Fruit fly (Drosophila melanogaster) whole organism: ENCODE results near the gene CG31528.

Experiments used
- CG8478 ChIP-seq: fragments of >200 bp; optimal IDR thresholded peaks from 2 replicates; lab custom pipeline; 2018; ENCODE audit warnings: inconsistent platforms
- Dll ChIP-seq: fragments of >200 bp; optimal IDR thresholded peaks from 2 replicates; lab custom pipeline; 2017
- EcR ChIP-seq, 2 experiments: fragments of >200 bp; optimal IDR thresholded peaks; 2 replicates each; lab custom pipeline; 2017; ENCODE audit warnings: missing biosample characterization in 2 of 2, missing genetic modification characterization in 2 of 2, missing genetic modification reagents in 2 of 2
- pan ChIP-seq: fragments of >200 bp; optimal IDR thresholded peaks from 2 replicates; lab custom pipeline; 2017
- psq ChIP-seq: fragments of >200 bp; optimal IDR thresholded peaks from 2 replicates; lab custom pipeline; 2017
- usp ChIP-seq: fragments of >200 bp; optimal IDR thresholded peaks from 2 replicates; lab custom pipeline; 2017; ENCODE audit warnings: missing biosample characterization, missing genetic modification characterization, mixed read lengths

CG31528 gene

dm6 chr3R:4416138-4416537 lies at the start of gene CG31528:
Gene CG31528, plus strand, starts transcription at chr3R:4416438.
- TF ChIP-seq usp (GFP tag; lab: Kevin White, UChicago) (no peak), EcR (GFP tag; optimal IDR thresholded peaks at IDR 0.05; lab: Kevin White, UChicago) (no peak), psq (lab: Kevin White, UChicago) (no peak), CG8478 (lab: Kevin White, UChicago) (no peak), Dll (no peak)

- TF ChIP-seq pan (lab: Kevin White, UChicago), result peak; percentile 74
- TF ChIP-seq usp (GFP tag; lab: Kevin White, UChicago), result no peak
- no peak for TF ChIP-seq psq (lab: Kevin White, UChicago)
These were observed 37.6 kb upstream of the CG31528 start, which contains the start of gene Sfxn1-3 for dm6 chr3R:4378363-4379354. Gene Sfxn1-3, plus strand, starts transcription at chr3R:4378600.

dm6 chr3R:4381079-4381919 lies 34.9 kb upstream of the CG31528 start, which contains the start of gene Cont:
Gene Cont, plus strand, starts transcription at chr3R:4381306.
- no peak for TF ChIP-seq Dll
- no peak for TF ChIP-seq CG8478 (lab: Kevin White, UChicago)
- TF ChIP-seq pan (lab: Kevin White, UChicago), result no peak
- no peak for TF ChIP-seq psq (lab: Kevin White, UChicago)
- no peak for TF ChIP-seq EcR (GFP tag; optimal IDR thresholded peaks at IDR 0.05; lab: Kevin White, UChicago)
- no peak for TF ChIP-seq usp (GFP tag; lab: Kevin White, UChicago)

- TF ChIP-seq CG8478 (lab: Kevin White, UChicago) (no peak), Dll (no peak), pan (lab: Kevin White, UChicago) (no peak), psq (lab: Kevin White, UChicago) (no peak), usp (GFP tag; lab: Kevin White, UChicago) (no peak), EcR (GFP tag; optimal IDR thresholded peaks at IDR 0.05; lab: Kevin White, UChicago) (no peak)
These were observed 34.1 kb upstream of the CG31528 start for dm6 chr3R:4382165-4382564.

dm6 chr3R:4387490-4387889 lies 28.7 kb upstream of the CG31528 start, which contains the start of gene tub:
Gene tub, plus strand, starts transcription at chr3R:4387742.
- TF ChIP-seq psq (lab: Kevin White, UChicago) (no peak), EcR (GFP tag; optimal IDR thresholded peaks at IDR 0.05; lab: Kevin White, UChicago) (no peak), Dll (no peak), CG8478 (lab: Kevin White, UChicago) (no peak), pan (lab: Kevin White, UChicago) (no peak), usp (GFP tag; lab: Kevin White, UChicago) (no peak)

dm6 chr3R:4390133-4390532 lies 26.1 kb upstream of the CG31528 start, which contains the start of gene CG14646:
Gene CG14646, plus strand, starts transcription at chr3R:4390366.
- TF ChIP-seq EcR (GFP tag; optimal IDR thresholded peaks at IDR 0.05; lab: Kevin White, UChicago) (no peak), usp (GFP tag; lab: Kevin White, UChicago) (no peak), CG8478 (lab: Kevin White, UChicago) (no peak), pan (lab: Kevin White, UChicago) (no peak), psq (lab: Kevin White, UChicago) (no peak), Dll (no peak)

- TF ChIP-seq usp (GFP tag; lab: Kevin White, UChicago) (no peak), pan (lab: Kevin White, UChicago) (no peak), EcR (GFP tag; optimal IDR thresholded peaks at IDR 0.05; lab: Kevin White, UChicago) (no peak), psq (lab: Kevin White, UChicago) (no peak), CG8478 (lab: Kevin White, UChicago) (no peak), Dll (no peak)
These were observed 22.1 kb upstream of the CG31528 start, which contains the start of gene CG34112 for dm6 chr3R:4394117-4394516. Gene CG34112, minus strand, starts transcription at chr3R:4394259.

- TF ChIP-seq Dll, result no peak
- TF ChIP-seq usp (GFP tag; lab: Kevin White, UChicago), result no peak
- TF ChIP-seq EcR (GFP tag; optimal IDR thresholded peaks at IDR 0.05; lab: Kevin White, UChicago), result no peak
- no peak for TF ChIP-seq CG8478 (lab: Kevin White, UChicago)
- no peak for TF ChIP-seq psq (lab: Kevin White, UChicago)
- no peak for TF ChIP-seq pan (lab: Kevin White, UChicago)
These were observed 21.3 kb upstream of the CG31528 start for dm6 chr3R:4394654-4395581.

dm6 chr3R:4397403-4398079 lies 18.7 kb upstream of the CG31528 start, which contains the start of gene CG9855:
Gene CG9855, minus strand, starts transcription at chr3R:4397875.
- TF ChIP-seq EcR (GFP tag; optimal IDR thresholded peaks at IDR 0.05; lab: Kevin White, UChicago), result no peak
- no peak for TF ChIP-seq CG8478 (lab: Kevin White, UChicago)
- TF ChIP-seq usp (GFP tag; lab: Kevin White, UChicago), result no peak
- no peak for TF ChIP-seq psq (lab: Kevin White, UChicago)
- TF ChIP-seq pan (lab: Kevin White, UChicago), result no peak
- no peak for TF ChIP-seq Dll
